Worm (Caenorhabditis elegans): ENCODE measurements around the gene F28F9.2.

Gene F28F9.2

ce11 chrIV:3824720-3825119, 14.8 kb upstream of the F28F9.2 start:
- no peak for TF ChIP-seq tbx-37 (GFP tag; conservative IDR thresholded peaks at IDR 0.05)
- peak; percentile 20 for TF ChIP-seq hmg-4 (GFP tag; optimal IDR thresholded peaks at IDR 0.05)
- TF ChIP-seq F13C5.2 (tag; optimal IDR thresholded peaks at IDR 0.05), result peak; percentile 18
- TF ChIP-seq ceh-36 (tag; optimal IDR thresholded peaks at IDR 0.05), result no peak

ce11 chrIV:3825388-3825787, 14.1 kb upstream of the F28F9.2 start:
- TF ChIP-seq tbx-37 (GFP tag; conservative IDR thresholded peaks at IDR 0.05) (no peak), hnd-1 (tag; optimal IDR thresholded peaks at IDR 0.05) (no peak)

- TF ChIP-seq ceh-13 (GFP tag; optimal IDR thresholded peaks at IDR 0.05), result no peak
- no peak for TF ChIP-seq hmbx-1 (tag; optimal IDR thresholded peaks at IDR 0.05)
- no peak for TF ChIP-seq tbx-37 (GFP tag; conservative IDR thresholded peaks at IDR 0.05)
- no peak for TF ChIP-seq F13C5.2 (tag; optimal IDR thresholded peaks at IDR 0.05)
- TF ChIP-seq tbx-11 (GFP tag; IDR thresholded peaks at IDR 0.05), result no peak
Observed at ce11 chrIV:3826590-3827128, 12.9 kb upstream of the F28F9.2 start, which contains the start of gene F28F9.3. F28F9.3 (plus strand) TSS chrIV:3826890.

ce11 chrIV:3827724-3828123, 11.8 kb upstream of the F28F9.2 start:
- TF ChIP-seq flt-1 (GFP tag; IDR thresholded peaks at IDR 0.05) (no peak), sea-1 (GFP tag; conservative IDR thresholded peaks at IDR 0.05) (no peak), F13C5.2 (tag; optimal IDR thresholded peaks at IDR 0.05) (no peak)

- TF ChIP-seq tbx-37 (GFP tag; conservative IDR thresholded peaks at IDR 0.05) (no peak), hmbx-1 (tag; optimal IDR thresholded peaks at IDR 0.05) (no peak), sea-1 (GFP tag; conservative IDR thresholded peaks at IDR 0.05) (no peak), hnd-1 (tag; optimal IDR thresholded peaks at IDR 0.05) (no peak), ets-7 (tag; optimal IDR thresholded peaks at IDR 0.05) (no peak), tra-4 (tag; optimal IDR thresholded peaks at IDR 0.05) (no peak), F13C5.2 (tag; optimal IDR thresholded peaks at IDR 0.05) (no peak), tbx-11 (GFP tag; IDR thresholded peaks at IDR 0.05) (no peak), ceh-36 (tag; optimal IDR thresholded peaks at IDR 0.05) (no peak), hmg-4 (GFP tag; optimal IDR thresholded peaks at IDR 0.05) (no peak), ceh-13 (GFP tag; optimal IDR thresholded peaks at IDR 0.05) (no peak), pes-1 (GFP tag; IDR thresholded peaks at IDR 0.05) (no peak), ama-1 (optimal IDR thresholded peaks at IDR 0.05) (no peak), flt-1 (GFP tag; IDR thresholded peaks at IDR 0.05) (no peak), aly-1 (tag; optimal IDR thresholded peaks at IDR 0.05) (no peak), B0310.2 (tag; optimal IDR thresholded peaks at IDR 0.05) (no peak), scrt-1 (GFP tag; IDR thresholded peaks at IDR 0.05) (no peak)
Observed at ce11 chrIV:3832040-3832439, 7.5 kb upstream of the F28F9.2 start.

ce11 chrIV:3833778-3834177, 5.7 kb upstream of the F28F9.2 start:
- no peak for TF ChIP-seq tbx-37 (GFP tag; conservative IDR thresholded peaks at IDR 0.05)
- TF ChIP-seq ceh-36 (tag; optimal IDR thresholded peaks at IDR 0.05), result no peak
- TF ChIP-seq B0310.2 (tag; optimal IDR thresholded peaks at IDR 0.05), result no peak
- no peak for TF ChIP-seq scrt-1 (GFP tag; IDR thresholded peaks at IDR 0.05)
- no peak for TF ChIP-seq tbx-11 (GFP tag; IDR thresholded peaks at IDR 0.05)
- no peak for TF ChIP-seq hmbx-1 (tag; optimal IDR thresholded peaks at IDR 0.05)
- no peak for TF ChIP-seq hmg-4 (GFP tag; optimal IDR thresholded peaks at IDR 0.05)
- no peak for TF ChIP-seq aly-1 (tag; optimal IDR thresholded peaks at IDR 0.05)
- TF ChIP-seq flt-1 (GFP tag; IDR thresholded peaks at IDR 0.05), result no peak
- no peak for TF ChIP-seq ets-7 (tag; optimal IDR thresholded peaks at IDR 0.05)
- no peak for TF ChIP-seq sea-1 (GFP tag; conservative IDR thresholded peaks at IDR 0.05)
- no peak for TF ChIP-seq F13C5.2 (tag; optimal IDR thresholded peaks at IDR 0.05)
- TF ChIP-seq ama-1 (optimal IDR thresholded peaks at IDR 0.05), result no peak
- TF ChIP-seq pes-1 (GFP tag; IDR thresholded peaks at IDR 0.05), result no peak
- no peak for TF ChIP-seq ceh-13 (GFP tag; optimal IDR thresholded peaks at IDR 0.05)

ce11 chrIV:3835065-3835464, 4.5 kb upstream of the F28F9.2 start, which contains the start of gene cal-3:
cal-3 (minus strand) TSS chrIV:3835165.
- TF ChIP-seq pes-1 (GFP tag; IDR thresholded peaks at IDR 0.05) (no peak), tbx-37 (GFP tag; conservative IDR thresholded peaks at IDR 0.05) (no peak), tra-4 (tag; optimal IDR thresholded peaks at IDR 0.05) (no peak), hnd-1 (tag; optimal IDR thresholded peaks at IDR 0.05) (no peak), aly-1 (tag; optimal IDR thresholded peaks at IDR 0.05) (no peak), F13C5.2 (tag; optimal IDR thresholded peaks at IDR 0.05) (no peak), ets-7 (tag; optimal IDR thresholded peaks at IDR 0.05) (no peak), hmbx-1 (tag; optimal IDR thresholded peaks at IDR 0.05) (no peak), flt-1 (GFP tag; IDR thresholded peaks at IDR 0.05) (no peak), ama-1 (optimal IDR thresholded peaks at IDR 0.05) (no peak), sea-1 (GFP tag; conservative IDR thresholded peaks at IDR 0.05) (no peak), ceh-13 (GFP tag; optimal IDR thresholded peaks at IDR 0.05) (no peak), ceh-36 (tag; optimal IDR thresholded peaks at IDR 0.05) (no peak)

ce11 chrIV:3838687-3839086, 833 bp upstream of the F28F9.2 start:
- TF ChIP-seq ama-1 (optimal IDR thresholded peaks at IDR 0.05), result no peak

- TF ChIP-seq B0310.2 (tag; optimal IDR thresholded peaks at IDR 0.05) (no peak), hnd-1 (tag; optimal IDR thresholded peaks at IDR 0.05) (no peak), tbx-37 (GFP tag; conservative IDR thresholded peaks at IDR 0.05) (no peak), hmg-4 (GFP tag; optimal IDR thresholded peaks at IDR 0.05) (no peak), pes-1 (GFP tag; IDR thresholded peaks at IDR 0.05) (no peak), flt-1 (GFP tag; IDR thresholded peaks at IDR 0.05) (no peak), aly-1 (tag; optimal IDR thresholded peaks at IDR 0.05) (no peak), ceh-13 (GFP tag; optimal IDR thresholded peaks at IDR 0.05) (no peak), scrt-1 (GFP tag; IDR thresholded peaks at IDR 0.05) (no peak), tbx-11 (GFP tag; IDR thresholded peaks at IDR 0.05) (no peak), tra-4 (tag; optimal IDR thresholded peaks at IDR 0.05) (no peak), ets-7 (tag; optimal IDR thresholded peaks at IDR 0.05) (no peak), sea-1 (GFP tag; conservative IDR thresholded peaks at IDR 0.05) (no peak), hmbx-1 (tag; optimal IDR thresholded peaks at IDR 0.05) (no peak), ceh-36 (tag; optimal IDR thresholded peaks at IDR 0.05) (no peak), ama-1 (optimal IDR thresholded peaks at IDR 0.05) (no peak), F13C5.2 (tag; optimal IDR thresholded peaks at IDR 0.05) (no peak)
Observed at ce11 chrIV:3840480-3840879, 960 bp downstream of the F28F9.2 start.

All from whole organism, early embryonic.